Worm (Caenorhabditis elegans) whole organism, L1 larva: ENCODE results near the gene phf-31.

Experiments
- C16A3.4 ChIP-seq: fragments of 150-350 bp; optimal IDR thresholded peaks from 2 replicates; lab custom pipeline; 2014; ENCODE audit warnings: missing biosample characterization, missing genetic modification characterization
- F16B12.6 ChIP-seq: fragments of 150-350 bp; optimal IDR thresholded peaks from 2 replicates; lab custom pipeline; 2014; ENCODE audit warnings: missing biosample characterization, missing genetic modification characterization
- aha-1 ChIP-seq: fragments of 150-350 bp; optimal IDR thresholded peaks from 2 replicates; lab custom pipeline; 2014; ENCODE audit warnings: missing biosample characterization, missing genetic modification characterization
- blmp-1 ChIP-seq: fragments of 150-350 bp; optimal IDR thresholded peaks from 2 replicates; lab custom pipeline; 2014; ENCODE audit warnings: missing biosample characterization, missing genetic modification characterization
- ceh-8 ChIP-seq: fragments of 200-800 bp; sonication (Bioruptor generic); optimal IDR thresholded peaks from 2 replicates; lab custom pipeline; 2018; ENCODE audit warnings: mild to moderate bottlenecking, missing genetic modification characterization, moderate library complexity, missing compliant biosample characterization
- dsc-1 ChIP-seq: sonication (generic microtip); optimal IDR thresholded peaks from 2 replicates; lab custom pipeline; 2016; ENCODE audit warnings: mild to moderate bottlenecking, missing genetic modification characterization, missing compliant biosample characterization
- egl-27 ChIP-seq, 2 experiments: fragments of 150-350 bp in 1 of 2; sonication (generic microtip); optimal IDR thresholded peaks; 3 replicates each; lab custom pipeline; 2017 to 2018; ENCODE audit warnings: missing biosample characterization in 2 of 2, missing genetic modification characterization in 2 of 2, missing genetic modification reagents in 2 of 2
- elt-2 ChIP-seq: sonication (generic microtip); optimal IDR thresholded peaks from 2 replicates; lab custom pipeline; 2016; ENCODE audit warnings: missing genetic modification characterization, mild to moderate bottlenecking, inconsistent platforms, missing compliant biosample characterization, missing genetic modification reagents
- elt-3 ChIP-seq, 6 experiments: fragments of 150-350 bp in 1 of 6; sonication (generic microtip); optimal IDR thresholded peaks; 2 replicates each; lab custom pipeline; 2017 to 2018; ENCODE audit warnings: missing biosample characterization in 6 of 6, missing genetic modification characterization in 6 of 6, inconsistent platforms in 1 of 6
- fkh-4 ChIP-seq: sonication (generic microtip); optimal IDR thresholded peaks from 2 replicates; lab custom pipeline; 2016; ENCODE audit warnings: missing compliant biosample characterization, missing genetic modification characterization, borderline replicate concordance
- fkh-8 ChIP-seq: sonication (generic microtip); optimal IDR thresholded peaks from 2 replicates; lab custom pipeline; 2016; ENCODE audit warnings: mild to moderate bottlenecking, missing genetic modification characterization, missing compliant biosample characterization
- hlh-17 ChIP-seq: fragments of 200-800 bp; sonication (Bioruptor generic); optimal IDR thresholded peaks from 2 replicates; lab custom pipeline; 2018; ENCODE audit warnings: missing genetic modification characterization, mild to moderate bottlenecking, missing compliant biosample characterization, moderate library complexity, borderline replicate concordance
- hlh-4 ChIP-seq: sonication (generic microtip); optimal IDR thresholded peaks from 2 replicates; lab custom pipeline; 2016; ENCODE audit warnings: mild to moderate bottlenecking, missing genetic modification characterization, missing compliant biosample characterization
- hpl-2 ChIP-seq: fragments of 150-350 bp; optimal IDR thresholded peaks from 2 replicates; lab custom pipeline; 2014; ENCODE audit warnings: missing biosample characterization, missing genetic modification reagents, missing genetic modification characterization
- irx-1 ChIP-seq: sonication (generic microtip); optimal IDR thresholded peaks from 2 replicates; lab custom pipeline; 2016; ENCODE audit warnings: missing genetic modification characterization, missing compliant biosample characterization
- isw-1 ChIP-seq: fragments of 200-800 bp; sonication (Bioruptor generic); IDR thresholded peaks from 2 replicates; pipeline ENCODE4 v1.3.6; 2022; ENCODE audit warnings: missing genetic modification characterization, missing compliant biosample characterization
- jun-1 ChIP-seq: fragments of 150-350 bp; optimal IDR thresholded peaks from 2 replicates; lab custom pipeline; 2014; ENCODE audit warnings: missing biosample characterization, missing genetic modification reagents, missing genetic modification characterization
- lin-14 ChIP-seq: fragments of 200-800 bp; sonication (Bioruptor generic); optimal IDR thresholded peaks from 2 replicates; lab custom pipeline; 2018; ENCODE audit warnings: mild to moderate bottlenecking, missing genetic modification characterization, moderate library complexity, missing compliant biosample characterization
- lin-15B ChIP-seq: fragments of 150-350 bp; sonication (generic microtip); optimal IDR thresholded peaks from 3 replicates; lab custom pipeline; 2014; ENCODE audit warnings: missing biosample characterization, missing genetic modification characterization
- lin-35 ChIP-seq, 2 experiments: fragments of 150-350 bp; optimal IDR thresholded peaks; 2 replicates each; lab custom pipeline; 2014; ENCODE audit warnings: missing biosample characterization in 2 of 2, missing genetic modification characterization in 2 of 2, missing genetic modification reagents in 2 of 2
- lin-39 ChIP-seq: fragments of 150-350 bp; optimal IDR thresholded peaks from 2 replicates; lab custom pipeline; 2014; ENCODE audit warnings: missing biosample characterization, missing genetic modification reagents, missing genetic modification characterization
- lir-3 ChIP-seq: sonication (generic microtip); optimal IDR thresholded peaks from 2 replicates; lab custom pipeline; 2016; ENCODE audit warnings: mild to moderate bottlenecking, missing genetic modification characterization, moderate library complexity, missing compliant biosample characterization; ENCODE audit not compliant: poor library complexity
- mab-9 ChIP-seq: fragments of 200-800 bp; sonication (Bioruptor generic); IDR thresholded peaks from 2 replicates; pipeline ENCODE4 v1.3.6; 2022; ENCODE audit warnings: missing genetic modification reagents, missing genetic modification characterization, missing compliant biosample characterization
- mdl-1 ChIP-seq, 2 experiments: fragments of 150-350 bp; optimal IDR thresholded peaks; 2 replicates each; lab custom pipeline; 2014 to 2017; ENCODE audit warnings: missing biosample characterization in 2 of 2, missing genetic modification characterization in 2 of 2, inconsistent platforms in 1 of 2
- mep-1 ChIP-seq: fragments of 150-350 bp; optimal IDR thresholded peaks from 2 replicates; lab custom pipeline; 2014; ENCODE audit warnings: missing biosample characterization, missing genetic modification characterization
- nhr-20 ChIP-seq: sonication (generic microtip); optimal IDR thresholded peaks from 2 replicates; lab custom pipeline; 2016; ENCODE audit warnings: mild to moderate bottlenecking, missing genetic modification characterization, missing compliant biosample characterization
- nhr-47 ChIP-seq: sonication (generic microtip); optimal IDR thresholded peaks from 2 replicates; lab custom pipeline; 2016; ENCODE audit warnings: mild to moderate bottlenecking, missing genetic modification characterization, moderate library complexity, missing compliant biosample characterization
- nhr-84 ChIP-seq: sonication (generic microtip); optimal IDR thresholded peaks from 2 replicates; lab custom pipeline; 2017; ENCODE audit warnings: missing biosample characterization, missing genetic modification characterization
- nhr-85 ChIP-seq: sonication (generic microtip); peaks from one replicate; lab custom pipeline; 2016; ENCODE audit warnings: missing genetic modification characterization, inconsistent platforms, missing compliant biosample characterization
- skn-1 ChIP-seq: fragments of 150-350 bp; optimal IDR thresholded peaks from 2 replicates; lab custom pipeline; 2014; ENCODE audit warnings: missing biosample characterization, missing genetic modification characterization
- snu-23 ChIP-seq: sonication (generic microtip); optimal IDR thresholded peaks from 2 replicates; lab custom pipeline; 2016; ENCODE audit warnings: missing genetic modification characterization, missing compliant biosample characterization
- sox-4 ChIP-seq: sonication (generic microtip); optimal IDR thresholded peaks from 2 replicates; lab custom pipeline; 2016; ENCODE audit warnings: missing genetic modification characterization, missing compliant biosample characterization
- sup-37 ChIP-seq: fragments of 200-800 bp; sonication (Bioruptor generic); optimal IDR thresholded peaks from 2 replicates; lab custom pipeline; 2018; ENCODE audit warnings: mild to moderate bottlenecking, missing genetic modification characterization, missing compliant biosample characterization
- tbx-2 ChIP-seq: sonication (generic microtip); optimal IDR thresholded peaks from 2 replicates; lab custom pipeline; 2016; ENCODE audit warnings: missing genetic modification characterization, missing compliant biosample characterization
- unc-130 ChIP-seq: fragments of 150-350 bp; optimal IDR thresholded peaks from 2 replicates; lab custom pipeline; 2017; ENCODE audit warnings: missing biosample characterization, missing genetic modification characterization, inconsistent platforms
- unc-62 ChIP-seq: fragments of 150-350 bp; optimal IDR thresholded peaks from 2 replicates; lab custom pipeline; 2014; ENCODE audit warnings: missing biosample characterization, missing genetic modification reagents, missing genetic modification characterization
- vab-15 ChIP-seq: sonication (generic microtip); optimal IDR thresholded peaks from 2 replicates; lab custom pipeline; 2017; ENCODE audit warnings: missing genotype, mild to moderate bottlenecking, missing genetic modification characterization, missing compliant biosample characterization

phf-31 gene

ce11 chrX:10684533-10684932 lies 2.7 kb downstream of the phf-31 start (continued):
- TF ChIP-seq snu-23 (GFP tag; lab: Kevin White, UChicago) = peak; percentile 82
- TF ChIP-seq lir-3 (tag; lab: Kevin White, UChicago) = no peak
- TF ChIP-seq nhr-84 (tag; lab: Kevin White, UChicago) = no peak
- no peak for TF ChIP-seq hpl-2 (GFP tag; lab: Kevin White, UChicago)
- TF ChIP-seq tbx-2 (tag; lab: Kevin White, UChicago) = peak; percentile 49
- TF ChIP-seq hlh-17 (GFP tag; lab: Kevin White, UChicago) = no peak
- peak in 2 of 6 experiments; percentile 32 to 54 for TF ChIP-seq elt-3 (tag; optimal IDR thresholded peaks at IDR 0.05; lab: Kevin White, UChicago)
- TF ChIP-seq sup-37 = peak; percentile 44
- TF ChIP-seq egl-27 (tag; optimal IDR thresholded peaks at IDR 0.05; lab: Kevin White, UChicago) = no peak
- TF ChIP-seq isw-1 (GFP tag; lab: Robert Waterston, UW) = no peak
- TF ChIP-seq lin-39 = no peak
- TF ChIP-seq unc-130 (tag; lab: Kevin White, UChicago) = peak; percentile 73
- TF ChIP-seq dsc-1 (tag; lab: Kevin White, UChicago) = peak; percentile 41
- peak; percentile 71 for TF ChIP-seq C16A3.4
- TF ChIP-seq irx-1 (tag; lab: Kevin White, UChicago) = peak; percentile 4
- TF ChIP-seq skn-1 (tag; lab: Kevin White, UChicago) = peak; percentile 18
- no peak for TF ChIP-seq hlh-4 (tag; lab: Kevin White, UChicago)

- TF ChIP-seq sox-4 = no peak
- no peak for TF ChIP-seq fkh-8 (tag; lab: Kevin White, UChicago)
- peak; percentile 44 for TF ChIP-seq lin-14 (GFP tag; lab: Kevin White, UChicago)
- TF ChIP-seq lir-3 (tag; lab: Kevin White, UChicago) = no peak
- peak; percentile 97 for TF ChIP-seq blmp-1
- no peak for TF ChIP-seq jun-1
- TF ChIP-seq mab-9 (GFP tag; lab: Robert Waterston, UW) = no peak
- peak; percentile 47 for TF ChIP-seq mep-1 (tag; lab: Kevin White, UChicago)
- TF ChIP-seq nhr-85 = peak; percentile 80
- no peak for TF ChIP-seq ceh-8 (GFP tag; lab: Kevin White, UChicago)
- no peak for TF ChIP-seq unc-130 (tag; lab: Kevin White, UChicago)
- no peak for TF ChIP-seq unc-62 (GFP tag; lab: Kevin White, UChicago)
- TF ChIP-seq elt-3 (tag; optimal IDR thresholded peaks at IDR 0.05; lab: Kevin White, UChicago) = peak in 2 of 6 experiments; percentile 32 to 49
- TF ChIP-seq nhr-84 (tag; lab: Kevin White, UChicago) = no peak
Measured at ce11 chrX:10686487-10686886, 4.7 kb downstream of the phf-31 start.

- TF ChIP-seq dsc-1 (tag; lab: Kevin White, UChicago) (no peak), mdl-1 (tag; optimal IDR thresholded peaks at IDR 0.05; lab: Kevin White, UChicago) (no peak), elt-2 (tag; lab: Kevin White, UChicago) (peak; percentile 68), lin-15B (tag; lab: Kevin White, UChicago) (no peak), fkh-4 (tag; lab: Kevin White, UChicago) (no peak), F16B12.6 (tag; lab: Kevin White, UChicago) (no peak), lin-35 (GFP tag; optimal IDR thresholded peaks at IDR 0.05; lab: Kevin White, UChicago) (peak in 1 of 2 experiments; percentile 33), nhr-20 (tag; lab: Kevin White, UChicago) (peak; percentile 18), nhr-47 (tag; lab: Kevin White, UChicago) (no peak), aha-1 (tag; lab: Kevin White, UChicago) (no peak), vab-15 (tag; lab: Kevin White, UChicago) (no peak)
Measured at ce11 chrX:10687317-10687716, 5.5 kb downstream of the phf-31 start.
